Worm (Caenorhabditis elegans): ENCODE results near the gene cpt-6.

- TF ChIP-seq hmg-4 (GFP tag; optimal IDR thresholded peaks at IDR 0.05) (no peak), ama-1 (optimal IDR thresholded peaks at IDR 0.05) (no peak), scrt-1 (GFP tag; IDR thresholded peaks at IDR 0.05) (no peak), tbx-37 (GFP tag; conservative IDR thresholded peaks at IDR 0.05) (no peak), ceh-13 (GFP tag; optimal IDR thresholded peaks at IDR 0.05) (no peak), F13C5.2 (tag; optimal IDR thresholded peaks at IDR 0.05) (no peak), tbx-11 (GFP tag; IDR thresholded peaks at IDR 0.05) (no peak), ets-7 (tag; optimal IDR thresholded peaks at IDR 0.05) (no peak), hnd-1 (tag; optimal IDR thresholded peaks at IDR 0.05) (no peak), flt-1 (GFP tag; IDR thresholded peaks at IDR 0.05) (no peak), B0310.2 (tag; optimal IDR thresholded peaks at IDR 0.05) (no peak), pes-1 (GFP tag; IDR thresholded peaks at IDR 0.05) (no peak)
Observed at ce11 chrV:6514887-6515324, 21.2 kb upstream of the cpt-6 start, which contains the start of gene dpy-11.

Measured in whole organism, early embryonic.